Worm (Caenorhabditis elegans) whole organism, L3 larva: ENCODE measurements around the gene nhr-182.

Experiments
- R02D3.7 ChIP-seq: fragments of 150-350 bp; optimal IDR thresholded peaks from 2 replicates; lab custom pipeline; 2014; ENCODE audit warnings: missing biosample characterization, missing genetic modification characterization
- ZK546.5 ChIP-seq: sonication (generic microtip); optimal IDR thresholded peaks from 2 replicates; lab custom pipeline; 2017; ENCODE audit warnings: missing biosample characterization, missing genetic modification characterization
- aly-2 ChIP-seq: fragments of 150-350 bp; optimal IDR thresholded peaks from 2 replicates; lab custom pipeline; 2014; ENCODE audit warnings: missing biosample characterization, missing genetic modification characterization
- ceh-16 ChIP-seq: sonication (generic microtip); optimal IDR thresholded peaks from 2 replicates; lab custom pipeline; 2017; ENCODE audit warnings: missing biosample characterization, missing genetic modification characterization
- ceh-82 ChIP-seq: fragments of 150-350 bp; optimal IDR thresholded peaks from 2 replicates; lab custom pipeline; 2014; ENCODE audit warnings: missing biosample characterization, missing genetic modification characterization
- ceh-9 ChIP-seq: sonication (generic microtip); optimal IDR thresholded peaks from 2 replicates; lab custom pipeline; 2018; ENCODE audit warnings: missing biosample characterization, missing genetic modification characterization
- daf-12 ChIP-seq: fragments of 150-350 bp; optimal IDR thresholded peaks from 2 replicates; lab custom pipeline; 2014; ENCODE audit warnings: missing biosample characterization, missing genetic modification reagents, missing genetic modification characterization
- elt-1 ChIP-seq: fragments of 150-350 bp; optimal IDR thresholded peaks from 2 replicates; lab custom pipeline; 2014; ENCODE audit warnings: missing biosample characterization, missing genetic modification characterization
- elt-3 ChIP-seq, 3 experiments: fragments of 150-350 bp in 1 of 3; sonication (generic microtip) in 2 of 3; optimal IDR thresholded peaks; 2 replicates in 2 of 3; 4 replicates in 1 of 3; lab custom pipeline; 2014 to 2017; ENCODE audit warnings: missing biosample characterization in 3 of 3, missing genetic modification characterization in 3 of 3
- fkh-10 ChIP-seq: sonication (generic microtip); optimal IDR thresholded peaks from 2 replicates; lab custom pipeline; 2017; ENCODE audit warnings: missing biosample characterization, missing genetic modification reagents, missing genetic modification characterization
- fos-1 ChIP-seq: fragments of 150-350 bp; optimal IDR thresholded peaks from 2 replicates; lab custom pipeline; 2014; ENCODE audit warnings: missing biosample characterization, missing genetic modification characterization
- hmg-11 ChIP-seq: sonication (generic microtip); optimal IDR thresholded peaks from 2 replicates; lab custom pipeline; 2016; ENCODE audit warnings: missing genetic modification characterization, missing compliant biosample characterization
- jun-1 ChIP-seq: fragments of 150-350 bp; optimal IDR thresholded peaks from 2 replicates; lab custom pipeline; 2014; ENCODE audit warnings: missing biosample characterization, missing genetic modification reagents, missing genetic modification characterization
- lin-15B ChIP-seq: fragments of 150-350 bp; optimal IDR thresholded peaks from 2 replicates; lab custom pipeline; 2014; ENCODE audit warnings: missing biosample characterization, missing genetic modification characterization
- lin-39 ChIP-seq: fragments of 150-350 bp; optimal IDR thresholded peaks from 2 replicates; lab custom pipeline; 2018; ENCODE audit warnings: missing biosample characterization, missing genetic modification reagents, missing genetic modification characterization
- lsy-12 ChIP-seq: sonication (generic microtip); optimal IDR thresholded peaks from 2 replicates; lab custom pipeline; 2016; ENCODE audit warnings: mild to moderate bottlenecking, missing genetic modification characterization, missing compliant biosample characterization
- mml-1 ChIP-seq: fragments of 150-350 bp; sonication (generic microtip); optimal IDR thresholded peaks from 3 replicates; lab custom pipeline; 2014; ENCODE audit warnings: missing biosample characterization, missing genetic modification characterization
- nfya-1 ChIP-seq: sonication (generic microtip); optimal IDR thresholded peaks from 2 replicates; lab custom pipeline; 2017; ENCODE audit warnings: missing genetic modification characterization, mild to moderate bottlenecking, missing compliant biosample characterization, antibody characterized with exemption, moderate library complexity; ENCODE audit not compliant: insufficient read depth
- nhr-11 ChIP-seq: fragments of 150-350 bp; optimal IDR thresholded peaks from 2 replicates; lab custom pipeline; 2014; ENCODE audit warnings: missing biosample characterization, missing genetic modification characterization
- nhr-12 ChIP-seq: fragments of 150-350 bp; optimal IDR thresholded peaks from 2 replicates; lab custom pipeline; 2014; ENCODE audit warnings: missing biosample characterization, missing genetic modification characterization
- nhr-25 ChIP-seq: sonication (generic microtip); optimal IDR thresholded peaks from 2 replicates; lab custom pipeline; 2017; ENCODE audit warnings: missing biosample characterization, missing genetic modification characterization
- nhr-28 ChIP-seq: fragments of 150-350 bp; optimal IDR thresholded peaks from 2 replicates; lab custom pipeline; 2014; ENCODE audit warnings: missing biosample characterization, missing genetic modification characterization
- nhr-43 ChIP-seq: sonication (generic microtip); optimal IDR thresholded peaks from 2 replicates; lab custom pipeline; 2016; ENCODE audit warnings: mild to moderate bottlenecking, missing genetic modification characterization, missing compliant biosample characterization; ENCODE audit not compliant: poor library complexity, severe bottlenecking
- nhr-67 ChIP-seq: fragments of 150-350 bp; optimal IDR thresholded peaks from 2 replicates; lab custom pipeline; 2014; ENCODE audit warnings: missing biosample characterization, missing genetic modification characterization
- nhr-76 ChIP-seq: fragments of 150-350 bp; sonication (generic microtip); optimal IDR thresholded peaks from 5 replicates; lab custom pipeline; 2014; ENCODE audit warnings: missing biosample characterization, missing genetic modification characterization
- pha-4 ChIP-seq: fragments of 150-350 bp; optimal IDR thresholded peaks from 2 replicates; lab custom pipeline; 2014; ENCODE audit warnings: missing biosample characterization, missing genetic modification reagents, missing genetic modification characterization
- pqm-1 ChIP-seq: fragments of 150-350 bp; optimal IDR thresholded peaks from 2 replicates; lab custom pipeline; 2017; ENCODE audit warnings: missing biosample characterization, missing genetic modification characterization, inconsistent platforms
- sea-2 ChIP-seq: fragments of 150-350 bp; sonication (generic microtip); optimal IDR thresholded peaks from 4 replicates; lab custom pipeline; 2014; ENCODE audit warnings: missing biosample characterization, missing genetic modification reagents, missing genetic modification characterization
- skn-1 ChIP-seq: fragments of 150-350 bp; optimal IDR thresholded peaks from 2 replicates; lab custom pipeline; 2014; ENCODE audit warnings: missing biosample characterization, missing genetic modification characterization
- tbx-2 ChIP-seq: sonication (generic microtip); optimal IDR thresholded peaks from 2 replicates; lab custom pipeline; 2016; ENCODE audit warnings: mild to moderate bottlenecking, missing genetic modification characterization, missing compliant biosample characterization
- unc-39 ChIP-seq: sonication (generic microtip); optimal IDR thresholded peaks from 4 replicates; lab custom pipeline; 2017; ENCODE audit warnings: missing biosample characterization, missing genetic modification characterization
- unc-62 ChIP-seq: fragments of 150-350 bp; sonication (generic microtip); optimal IDR thresholded peaks from 4 replicates; lab custom pipeline; 2014; ENCODE audit warnings: missing biosample characterization, missing genetic modification reagents, missing genetic modification characterization
- zag-1 ChIP-seq: fragments of 150-350 bp; optimal IDR thresholded peaks from 2 replicates; lab custom pipeline; 2014; ENCODE audit warnings: missing biosample characterization, missing genetic modification characterization
- ztf-11 ChIP-seq: fragments of 150-350 bp; optimal IDR thresholded peaks from 2 replicates; lab custom pipeline; 2014; ENCODE audit warnings: missing biosample characterization, missing genetic modification characterization
- ztf-4 ChIP-seq: fragments of 150-350 bp; optimal IDR thresholded peaks from 2 replicates; lab custom pipeline; 2014; ENCODE audit warnings: missing biosample characterization, missing genetic modification characterization

Gene nhr-182

DNA sequence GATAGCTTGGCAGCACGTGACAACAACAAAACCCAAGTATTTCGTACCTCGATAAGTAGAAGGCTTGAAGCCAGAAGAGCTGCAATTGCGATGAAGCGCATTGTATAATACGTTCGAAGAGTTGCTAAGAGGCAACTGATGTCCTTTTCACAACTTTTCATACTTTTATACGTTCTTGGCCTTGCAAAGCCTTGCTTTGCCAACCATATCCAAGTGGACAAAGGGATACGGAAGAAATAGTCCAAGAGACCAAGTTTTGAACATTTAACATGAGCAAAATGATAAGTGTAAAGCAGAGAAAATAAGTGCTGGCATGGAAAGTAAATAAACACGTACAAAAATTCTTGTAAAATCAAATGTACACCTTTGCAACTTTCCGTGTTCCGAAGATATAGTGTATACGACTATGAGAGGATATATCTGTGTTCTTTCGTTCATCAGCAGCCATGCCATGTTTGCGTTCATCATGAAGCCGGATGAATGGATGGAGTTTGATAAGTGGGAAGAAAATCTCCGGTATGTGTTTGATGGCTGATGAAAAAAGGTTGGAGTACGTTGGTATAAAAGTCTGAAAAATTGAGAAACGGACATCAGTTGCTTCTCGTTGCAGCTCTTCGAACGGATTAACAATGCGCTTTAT lies 14.6 kb upstream of the nhr-182 start, which contains the start of the genes Y5H2A.4 and abu-4:
TSS of gene Y5H2A.4 (minus strand) at position 101 of the 640 bp plus-strand sequence.
TSS of gene abu-4 (plus strand) at position 590 of the 640 bp plus-strand sequence.
- no peak for TF ChIP-seq ztf-4
- no peak for TF ChIP-seq daf-12 (tag; lab: Kevin White, UChicago)
- no peak for TF ChIP-seq unc-62 (GFP tag; lab: Kevin White, UChicago)
- TF ChIP-seq nhr-12 (tag; lab: Kevin White, UChicago), result no peak
- no peak for TF ChIP-seq nhr-28 (tag; lab: Kevin White, UChicago)
- TF ChIP-seq ZK546.5 (tag; lab: Kevin White, UChicago), result no peak
- no peak for TF ChIP-seq lin-15B (tag; lab: Kevin White, UChicago)
- no peak for TF ChIP-seq nhr-67 (tag; lab: Kevin White, UChicago)
- TF ChIP-seq, all 47 proteins: peak for 0

DNA sequence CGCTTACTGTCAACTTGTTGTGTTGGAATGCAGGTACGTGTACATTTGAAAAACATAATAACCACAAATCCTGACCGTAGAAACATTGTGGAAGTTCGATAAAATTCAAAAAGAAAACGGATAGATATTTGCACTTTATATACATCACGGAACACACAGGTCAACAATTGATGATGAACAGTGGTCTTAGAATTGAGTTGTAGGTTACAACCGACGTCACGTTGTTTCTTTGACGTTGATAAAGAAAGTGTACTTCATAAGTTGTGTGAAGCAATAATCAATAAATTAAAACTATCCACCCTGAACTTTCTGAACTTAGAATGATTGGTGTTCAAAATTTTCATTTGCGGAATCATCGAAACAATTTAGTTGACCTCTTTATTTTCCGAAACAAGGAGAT lies 12.0 kb upstream of the nhr-182 start, which contains the start of gene Y5H2A.1:
TSS of gene Y5H2A.1 (minus strand) at position 101 of the 400 bp plus-strand sequence.
- TF ChIP-seq sea-2 (GFP tag; lab: Kevin White, UChicago), result no peak
- TF ChIP-seq nhr-43 (tag; lab: Kevin White, UChicago), result no peak
- TF ChIP-seq zag-1 (tag; lab: Kevin White, UChicago), result no peak

DNA sequence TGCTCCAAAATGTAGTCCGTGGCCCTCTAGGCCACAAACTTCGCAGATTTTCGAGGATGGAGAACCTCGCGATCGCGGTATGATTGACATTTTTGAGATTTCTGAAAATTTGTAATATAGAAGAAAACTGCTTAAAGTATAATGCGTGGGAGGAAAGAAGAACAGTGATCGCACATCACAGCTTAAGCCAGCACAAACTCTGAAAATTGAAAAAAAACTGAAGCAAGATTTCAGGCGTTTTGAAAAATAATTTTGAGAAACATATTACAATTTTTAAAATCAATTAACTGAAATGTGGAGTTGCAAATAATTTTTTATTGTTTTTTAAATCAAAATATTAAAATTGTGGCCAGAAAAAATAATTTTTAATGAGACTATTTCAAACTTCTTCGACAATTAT lies 7.2 kb upstream of the nhr-182 start, which contains the start of gene nhr-275:
TSS of gene nhr-275 (minus strand) at position 101 of the 400 bp plus-strand sequence.
- TF ChIP-seq sea-2 (GFP tag; lab: Kevin White, UChicago) (no peak), daf-12 (tag; lab: Kevin White, UChicago) (no peak), ceh-82 (no peak), tbx-2 (tag; lab: Kevin White, UChicago) (no peak), ceh-16 (no peak), elt-1 (tag; lab: Kevin White, UChicago) (no peak), nhr-67 (tag; lab: Kevin White, UChicago) (no peak), fkh-10 (GFP tag; lab: Kevin White, UChicago) (no peak), lin-39 (tag; lab: Kevin White, UChicago) (no peak), ceh-9 (tag; lab: Kevin White, UChicago) (no peak), fos-1 (tag; lab: Kevin White, UChicago) (no peak), unc-62 (GFP tag; lab: Kevin White, UChicago) (no peak), ztf-11 (tag; lab: Kevin White, UChicago) (no peak), nhr-28 (tag; lab: Kevin White, UChicago) (no peak), unc-39 (tag; lab: Kevin White, UChicago) (no peak), lsy-12 (tag; lab: Kevin White, UChicago) (no peak), mml-1 (tag; lab: Kevin White, UChicago) (no peak), nhr-25 (tag; lab: Kevin White, UChicago) (no peak), aly-2 (tag; lab: Kevin White, UChicago) (no peak)
- TF ChIP-seq, all 47 proteins: peak for 0

DNA sequence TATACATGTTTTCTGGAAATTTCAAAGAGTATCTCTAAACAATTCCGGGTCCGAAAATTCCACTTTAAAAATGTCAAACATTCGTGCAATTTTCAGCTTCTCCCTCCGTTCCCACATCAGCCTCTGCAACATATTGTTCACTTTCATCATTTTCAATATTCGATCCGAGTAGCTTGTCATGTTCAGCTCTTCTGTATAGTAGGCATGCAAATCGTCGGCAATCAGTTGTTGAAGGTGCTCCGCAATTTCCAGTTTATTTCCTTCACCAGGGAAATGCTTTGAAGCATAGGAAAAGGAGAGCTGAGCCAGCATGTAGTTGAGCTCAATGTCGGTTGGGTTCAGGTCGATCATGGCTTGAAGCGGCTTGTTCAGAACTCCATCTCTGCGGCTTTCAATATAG lies 5.2 kb upstream of the nhr-182 start:
- TF ChIP-seq hmg-11 (tag; lab: Kevin White, UChicago) (no peak), daf-12 (tag; lab: Kevin White, UChicago) (no peak), zag-1 (tag; lab: Kevin White, UChicago) (no peak), elt-3 (tag; optimal IDR thresholded peaks at IDR 0.05; lab: Kevin White, UChicago) (no peak), R02D3.7 (tag; lab: Kevin White, UChicago) (no peak), mml-1 (tag; lab: Kevin White, UChicago) (no peak), ztf-4 (no peak), ceh-9 (tag; lab: Kevin White, UChicago) (no peak), skn-1 (no peak), ztf-11 (tag; lab: Kevin White, UChicago) (no peak), nfya-1 (tag; lab: Kevin White, UChicago) (no peak), nhr-76 (no peak), nhr-28 (tag; lab: Kevin White, UChicago) (no peak), fkh-10 (GFP tag; lab: Kevin White, UChicago) (no peak), lin-15B (tag; lab: Kevin White, UChicago) (no peak), pqm-1 (tag; lab: Kevin White, UChicago) (no peak), jun-1 (tag; lab: Kevin White, UChicago) (no peak), pha-4 (tag; lab: Kevin White, UChicago) (no peak), nhr-11 (tag; lab: Kevin White, UChicago) (no peak)
